Fruit fly (Drosophila melanogaster) whole organism: ENCODE data around the gene CG33288.

ENCODE experiments used
- CG8478 ChIP-seq: fragments of >200 bp; optimal IDR thresholded peaks from 2 replicates; lab custom pipeline; 2018; ENCODE audit warnings: inconsistent platforms
- Dll ChIP-seq: fragments of >200 bp; optimal IDR thresholded peaks from 2 replicates; lab custom pipeline; 2017
- EcR ChIP-seq, 2 experiments: fragments of >200 bp; optimal IDR thresholded peaks; 2 replicates each; lab custom pipeline; 2017; ENCODE audit warnings: missing biosample characterization in 2 of 2, missing genetic modification characterization in 2 of 2, missing genetic modification reagents in 2 of 2
- pan ChIP-seq: fragments of >200 bp; optimal IDR thresholded peaks from 2 replicates; lab custom pipeline; 2017
- psq ChIP-seq: fragments of >200 bp; optimal IDR thresholded peaks from 2 replicates; lab custom pipeline; 2017
- usp ChIP-seq: fragments of >200 bp; optimal IDR thresholded peaks from 2 replicates; lab custom pipeline; 2017; ENCODE audit warnings: missing biosample characterization, missing genetic modification characterization, mixed read lengths

DNA sequence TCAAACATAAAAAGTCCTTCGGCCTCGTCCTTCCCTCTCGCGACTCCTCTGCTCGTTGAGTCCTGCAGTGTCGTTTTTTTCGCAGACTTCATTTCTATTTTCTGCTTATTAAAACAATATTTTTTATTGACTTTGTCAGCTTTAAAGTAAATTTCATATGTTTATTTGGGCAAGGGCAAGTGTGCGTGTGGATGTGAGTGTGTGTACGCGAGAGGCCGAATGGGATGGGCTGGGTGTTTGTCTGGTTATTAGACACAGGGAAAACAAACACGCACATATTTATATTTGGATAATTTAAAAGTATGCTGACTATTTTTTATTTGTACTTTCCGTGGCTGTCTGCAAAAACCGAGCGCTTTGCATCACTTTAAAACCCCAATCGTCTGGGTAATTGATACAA lies 50.3 kb downstream of the CG33288 start:
- TF ChIP-seq pan (lab: Kevin White, UChicago), result no peak
- no peak for TF ChIP-seq Dll (lab: Kevin White, UChicago)
- no peak for TF ChIP-seq psq (lab: Kevin White, UChicago)
- no peak for TF ChIP-seq CG8478 (lab: Kevin White, UChicago)
- no peak for TF ChIP-seq usp
- no peak for TF ChIP-seq EcR (GFP tag; optimal IDR thresholded peaks at IDR 0.05; lab: Kevin White, UChicago)
